Fruit fly (Drosophila melanogaster) whole organism, embryonic: ENCODE data around the gene Evi5.

Source experiments
- CG11456 ChIP-seq: fragments of 200-800 bp; sonication (Bioruptor generic); IDR thresholded peaks from 3 replicates; pipeline ENCODE4 v1.3.6; 2022; ENCODE audit warnings: missing biosample characterization, missing genetic modification characterization
- Gug ChIP-seq: fragments of 200-800 bp; sonication (Bioruptor generic); IDR thresholded peaks from 4 replicates; pipeline ENCODE4 v1.3.6; 2022; ENCODE audit warnings: missing biosample characterization, missing genetic modification characterization
- fd3F ChIP-seq: fragments of 200-800 bp; sonication (Bioruptor generic); optimal IDR thresholded peaks from 2 replicates; lab custom pipeline; 2018; ENCODE audit warnings: missing biosample characterization, mild to moderate bottlenecking, missing genetic modification characterization, moderate library complexity
- h ChIP-seq: fragments of >200 bp; optimal IDR thresholded peaks from 2 replicates; lab custom pipeline; 2017
- wek ChIP-seq: fragments of 200-800 bp; sonication (Bioruptor generic); optimal IDR thresholded peaks from 3 replicates; lab custom pipeline; 2018; ENCODE audit warnings: missing biosample characterization, mild to moderate bottlenecking, missing genetic modification characterization, moderate library complexity

DNA sequence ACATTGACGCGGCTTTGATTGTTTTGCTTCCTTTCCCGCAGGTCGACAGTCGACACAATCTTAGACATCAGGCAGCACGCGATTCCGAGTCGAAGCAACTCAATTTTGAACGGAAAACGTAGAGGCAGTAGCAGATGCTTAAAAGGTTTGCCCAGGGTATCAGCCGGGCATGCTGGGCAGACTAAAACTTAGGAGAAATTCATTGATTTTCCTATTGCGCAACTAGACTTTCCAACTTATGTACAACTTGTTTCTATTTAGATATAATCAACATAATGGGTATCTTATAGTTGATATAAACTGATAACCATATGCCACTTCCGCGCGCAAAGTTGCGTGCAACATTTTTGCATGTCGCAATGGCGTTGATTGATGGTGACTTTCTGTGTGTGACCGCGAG is 12.6 kb upstream of the Evi5 start:
- TF ChIP-seq h (lab: Kevin White, UChicago) (no peak), wek (GFP tag; lab: Kevin White, UChicago) (no peak), CG11456 (GFP tag; lab: Robert Waterston, UW) (0 out of 3 replicates have a peak, but pooled peaks have one; percentile 13), Gug (GFP tag; lab: Robert Waterston, UW) (no peak; the same call in 3 of the 4 replicates), fd3F (GFP tag; lab: Kevin White, UChicago) (no peak)
